Worm (Caenorhabditis elegans): ENCODE results near the gene htz-1.

htz-1 gene

ce11 chrIV:4400350-4401326 lies 45.4 kb upstream of the htz-1 start, which contains the start of gene Y24D9A.6 (continued):
- TF ChIP-seq rcor-1 (GFP tag; IDR thresholded peaks at IDR 0.05) (no peak), lin-35 (GFP tag; optimal IDR thresholded peaks at IDR 0.05) (peak in 1 of 3 experiments; percentile 19), ama-1 (optimal IDR thresholded peaks at IDR 0.05) (no peak), ama-1 (GFP tag; optimal IDR thresholded peaks at IDR 0.05) (no peak), Y53F4B.3 (GFP tag; IDR thresholded peaks at IDR 0.05) (no peak), madf-10 (tag; optimal IDR thresholded peaks at IDR 0.05) (no peak), B0336.3 (GFP tag; IDR thresholded peaks at IDR 0.05) (peak; percentile 45; the same call in 1 of the 2 replicates), F10E7.11 (tag; optimal IDR thresholded peaks at IDR 0.05) (no peak), efl-1 (GFP tag; optimal IDR thresholded peaks at IDR 0.05) (no peak), lsy-27 (tag; optimal IDR thresholded peaks at IDR 0.05; ENCODE audit: borderline replicate concordance, insufficient read depth) (no peak), Y53G8AR.9 (GFP tag; conservative IDR thresholded peaks at IDR 0.05) (0 out of 2 replicates have a peak, but pooled peaks have one; percentile 31), egrh-3 (GFP tag; IDR thresholded peaks at IDR 0.05) (peak; percentile 33; the same call in 1 of the 2 replicates), lin-26 (GFP tag; IDR thresholded peaks at IDR 0.05) (0 out of 2 replicates have a peak, but pooled peaks have one; percentile 33), zfh-2 (GFP tag; conservative IDR thresholded peaks at IDR 0.05) (peak; percentile 58), mxl-1 (tag; optimal IDR thresholded peaks at IDR 0.05) (no peak), snpc-3.4 (tag; optimal IDR thresholded peaks at IDR 0.05) (no peak), tbp1 (GFP tag; optimal IDR thresholded peaks at IDR 0.05) (no peak), xnd-1 (tag; optimal IDR thresholded peaks at IDR 0.05) (no peak), B0261.1 (tag; optimal IDR thresholded peaks at IDR 0.05) (no peak), ceh-91 (GFP tag; IDR thresholded peaks at IDR 0.05) (no peak), ceh-79 (tag; optimal IDR thresholded peaks at IDR 0.05) (no peak), nhr-80 (tag; optimal IDR thresholded peaks at IDR 0.05) (peak; percentile 1), attf-5 (GFP tag; optimal IDR thresholded peaks at IDR 0.05) (no peak)

- TF ChIP-seq tbx-9 (tag; optimal IDR thresholded peaks at IDR 0.05; ENCODE audit: borderline replicate concordance) (no peak), lin-40 (tag; optimal IDR thresholded peaks at IDR 0.05) (peak; percentile 21), ztf-26 (tag; optimal IDR thresholded peaks at IDR 0.05) (peak; percentile 17), somi-1 (GFP tag; optimal IDR thresholded peaks at IDR 0.05) (peak; percentile 1), chd-7 (tag; optimal IDR thresholded peaks at IDR 0.05) (no peak)
Observed at ce11 chrIV:4402413-4402812, 43.6 kb upstream of the htz-1 start.

- TF ChIP-seq efl-1 (GFP tag; optimal IDR thresholded peaks at IDR 0.05) (no peak), F57C9.4 (tag; optimal IDR thresholded peaks at IDR 0.05) (no peak), aptf-2 (GFP tag; conservative IDR thresholded peaks at IDR 0.05) (no peak), xnd-1 (tag; optimal IDR thresholded peaks at IDR 0.05) (no peak), mcd-1 (GFP tag; IDR thresholded peaks at IDR 0.05) (0 out of 2 replicates have a peak, but pooled peaks have one; percentile 24), D2030.7 (GFP tag; IDR thresholded peaks at IDR 0.05) (no peak), Y95B8A.8 (GFP tag; IDR thresholded peaks at IDR 0.05) (no peak), zfh-2 (GFP tag; conservative IDR thresholded peaks at IDR 0.05) (0 out of 2 replicates have a peak, but pooled peaks have one; percentile 10), F22D6.2 (tag; optimal IDR thresholded peaks at IDR 0.05) (no peak), Y67H2A.10 (GFP tag; conservative IDR thresholded peaks at IDR 0.05) (no peak), cebp-2 (GFP tag; IDR thresholded peaks at IDR 0.05) (no peak)
Observed at ce11 chrIV:4403870-4404269, 42.1 kb upstream of the htz-1 start.
